Worm (Caenorhabditis elegans) whole organism, early embryonic: ENCODE measurements around the gene kin-24.

Experiments
- B0310.2 ChIP-seq: sonication (generic microtip); optimal IDR thresholded peaks from 2 replicates; lab custom pipeline; 2016; ENCODE audit warnings: mild to moderate bottlenecking, missing genetic modification characterization, missing compliant biosample characterization
- F13C5.2 ChIP-seq: sonication (generic microtip); optimal IDR thresholded peaks from 2 replicates; lab custom pipeline; 2017; ENCODE audit warnings: mild to moderate bottlenecking, missing genetic modification characterization, inconsistent platforms, missing compliant biosample characterization
- aly-1 ChIP-seq: sonication (generic microtip); optimal IDR thresholded peaks from 2 replicates; lab custom pipeline; 2016; ENCODE audit warnings: missing genetic modification characterization, missing compliant biosample characterization
- ama-1 ChIP-seq: fragments of 150-350 bp; optimal IDR thresholded peaks from 2 replicates; lab custom pipeline; 2014
- ceh-13 ChIP-seq: fragments of 200-800 bp; sonication (Bioruptor generic); optimal IDR thresholded peaks from 2 replicates; lab custom pipeline; 2018; ENCODE audit warnings: mild to moderate bottlenecking, missing genetic modification characterization, missing compliant biosample characterization
- ceh-36 ChIP-seq: sonication (generic microtip); optimal IDR thresholded peaks from 2 replicates; lab custom pipeline; 2016; ENCODE audit warnings: missing genetic modification characterization, inconsistent platforms, missing compliant biosample characterization
- ets-7 ChIP-seq: sonication (generic microtip); optimal IDR thresholded peaks from 2 replicates; lab custom pipeline; 2016; ENCODE audit warnings: missing genotype, missing genetic modification characterization, missing compliant biosample characterization
- flt-1 ChIP-seq: fragments of 200-800 bp; sonication (Bioruptor generic); IDR thresholded peaks from 2 replicates; pipeline ENCODE4 v1.3.6; 2022; ENCODE audit warnings: missing genetic modification characterization, missing compliant biosample characterization
- hmbx-1 ChIP-seq: sonication (generic microtip); optimal IDR thresholded peaks from 2 replicates; lab custom pipeline; 2016; ENCODE audit warnings: mild to moderate bottlenecking, missing genetic modification characterization, missing compliant biosample characterization
- hmg-4 ChIP-seq: fragments of 200-800 bp; sonication (Bioruptor generic); optimal IDR thresholded peaks from 2 replicates; lab custom pipeline; 2018; ENCODE audit warnings: mild to moderate bottlenecking, missing genetic modification characterization, missing compliant biosample characterization
- hnd-1 ChIP-seq: sonication (generic microtip); optimal IDR thresholded peaks from 2 replicates; lab custom pipeline; 2016; ENCODE audit warnings: missing genetic modification characterization, missing compliant biosample characterization
- pes-1 ChIP-seq: fragments of 200-800 bp; sonication (Bioruptor generic); IDR thresholded peaks from 2 replicates; pipeline ENCODE4 v1.3.6; 2022; ENCODE audit warnings: missing genetic modification reagents, missing genetic modification characterization, missing compliant biosample characterization
- scrt-1 ChIP-seq: fragments of 200-800 bp; sonication (Bioruptor generic); IDR thresholded peaks from 2 replicates; pipeline ENCODE4 v1.3.6; 2022; ENCODE audit warnings: missing genetic modification characterization, missing compliant biosample characterization
- sea-1 ChIP-seq: fragments of 200-800 bp; sonication (Bioruptor generic); conservative IDR thresholded peaks from 2 replicates; pipeline ENCODE4 v1.3.6; 2022; ENCODE audit warnings: missing genetic modification characterization, missing compliant biosample characterization
- tbx-11 ChIP-seq: fragments of 200-800 bp; sonication (Bioruptor generic); IDR thresholded peaks from 2 replicates; pipeline ENCODE4 v1.3.6; 2022; ENCODE audit warnings: missing genetic modification characterization, missing compliant biosample characterization
- tbx-37 ChIP-seq: fragments of 200-800 bp; sonication (Bioruptor generic); conservative IDR thresholded peaks from 2 replicates; pipeline ENCODE4 v1.3.6; 2022; ENCODE audit warnings: missing genetic modification reagents, missing genetic modification characterization, missing compliant biosample characterization
- tra-4 ChIP-seq: sonication (generic microtip); optimal IDR thresholded peaks from 2 replicates; lab custom pipeline; 2017; ENCODE audit warnings: missing genetic modification characterization, missing compliant biosample characterization

Gene kin-24

DNA sequence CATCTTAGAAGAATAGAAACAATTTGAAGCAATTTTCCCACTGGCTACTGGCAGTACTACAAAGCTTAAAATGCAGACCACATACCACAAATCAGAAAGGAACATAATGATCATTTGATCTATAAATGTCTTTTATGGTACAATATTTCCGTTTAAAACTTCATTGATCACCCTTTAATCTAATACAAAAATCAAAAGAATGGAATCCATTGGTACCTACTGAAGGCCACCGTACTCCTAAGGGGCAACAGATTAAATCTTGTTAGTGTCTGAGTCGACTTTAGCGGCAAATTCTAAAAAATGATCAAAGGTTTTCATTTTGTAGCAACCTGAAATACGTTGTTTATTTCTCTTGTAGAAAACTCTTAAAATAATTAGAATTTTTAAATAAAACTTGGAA lies 31.3 kb upstream of the kin-24 start:
- no peak for TF ChIP-seq ets-7
- TF ChIP-seq hmg-4 (GFP tag; lab: Kevin White, UChicago) = no peak
- TF ChIP-seq aly-1 (tag; lab: Kevin White, UChicago) = no peak
- TF ChIP-seq ama-1 = no peak
- TF ChIP-seq tra-4 (tag; lab: Kevin White, UChicago) = no peak
- TF ChIP-seq B0310.2 (tag; lab: Kevin White, UChicago) = no peak
- TF ChIP-seq sea-1 (GFP tag; lab: Robert Waterston, UW) = no peak
- no peak for TF ChIP-seq F13C5.2 (tag; lab: Kevin White, UChicago)
- no peak for TF ChIP-seq ceh-13 (GFP tag; lab: Kevin White, UChicago)
- no peak for TF ChIP-seq ceh-36 (tag; lab: Kevin White, UChicago)

DNA sequence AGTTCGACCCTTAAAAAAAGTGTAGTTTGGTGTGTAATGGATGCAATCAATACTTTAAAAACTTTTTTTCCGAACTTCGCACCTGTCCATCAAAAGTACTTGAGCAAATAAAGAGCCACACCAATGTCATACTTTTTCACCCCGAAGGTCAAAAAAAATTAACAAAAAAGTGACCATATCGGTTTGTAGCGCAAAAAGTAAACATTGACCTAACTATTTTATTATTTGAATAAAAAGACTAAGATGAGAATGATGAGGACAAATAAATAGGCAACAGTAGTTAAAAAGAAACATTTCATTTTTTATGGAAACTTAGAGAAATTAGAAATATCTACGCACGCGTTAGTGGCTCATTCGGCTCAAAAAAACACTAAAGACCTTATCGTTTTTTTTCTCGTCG lies 28.5 kb upstream of the kin-24 start:
- TF ChIP-seq ama-1 = no peak
- TF ChIP-seq hnd-1 (tag; lab: Kevin White, UChicago) = no peak
- TF ChIP-seq B0310.2 (tag; lab: Kevin White, UChicago) = no peak
- TF ChIP-seq tbx-37 (GFP tag; lab: Robert Waterston, UW) = no peak
- no peak for TF ChIP-seq ets-7
- TF ChIP-seq aly-1 (tag; lab: Kevin White, UChicago) = no peak
- TF ChIP-seq hmg-4 (GFP tag; lab: Kevin White, UChicago) = no peak
- TF ChIP-seq ceh-36 (tag; lab: Kevin White, UChicago) = no peak
- no peak for TF ChIP-seq tra-4 (tag; lab: Kevin White, UChicago)
- no peak for TF ChIP-seq pes-1 (GFP tag; lab: Robert Waterston, UW)

DNA sequence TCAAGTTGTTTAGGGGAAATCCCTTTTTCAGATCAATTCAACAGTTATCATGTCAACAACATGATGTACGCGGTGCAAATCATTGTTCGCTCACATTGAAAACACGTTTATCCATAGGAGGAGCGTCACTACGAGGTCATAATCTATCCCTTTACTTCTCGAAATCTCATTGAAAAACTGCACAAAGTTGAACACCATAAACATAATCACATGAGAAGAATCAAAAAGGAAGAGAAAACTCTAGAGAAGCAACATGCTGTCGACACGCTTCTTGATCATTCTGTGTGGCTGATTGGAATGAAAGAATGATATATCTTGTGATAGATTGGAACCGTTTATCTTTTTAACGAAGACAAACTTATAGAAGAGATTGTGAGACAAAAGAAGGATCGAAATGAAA lies 27.0 kb upstream of the kin-24 start:
- TF ChIP-seq tbx-11 (GFP tag; lab: Robert Waterston, UW) = no peak
- no peak for TF ChIP-seq hnd-1 (tag; lab: Kevin White, UChicago)
- TF ChIP-seq ceh-13 (GFP tag; lab: Kevin White, UChicago) = no peak
- no peak for TF ChIP-seq hmg-4 (GFP tag; lab: Kevin White, UChicago)
- no peak for TF ChIP-seq hmbx-1 (tag; lab: Kevin White, UChicago)
- TF ChIP-seq B0310.2 (tag; lab: Kevin White, UChicago) = no peak
- no peak for TF ChIP-seq flt-1 (GFP tag; lab: Robert Waterston, UW)
- no peak for TF ChIP-seq tbx-37 (GFP tag; lab: Robert Waterston, UW)
- TF ChIP-seq ets-7 = no peak
- no peak for TF ChIP-seq tra-4 (tag; lab: Kevin White, UChicago)
- no peak for TF ChIP-seq aly-1 (tag; lab: Kevin White, UChicago)
- TF ChIP-seq pes-1 (GFP tag; lab: Robert Waterston, UW) = no peak
- TF ChIP-seq scrt-1 (GFP tag; lab: Robert Waterston, UW) = no peak
- TF ChIP-seq F13C5.2 (tag; lab: Kevin White, UChicago) = no peak
- TF ChIP-seq ceh-36 (tag; lab: Kevin White, UChicago) = no peak
- TF ChIP-seq ama-1 = no peak
- no peak for TF ChIP-seq sea-1 (GFP tag; lab: Robert Waterston, UW)

DNA sequence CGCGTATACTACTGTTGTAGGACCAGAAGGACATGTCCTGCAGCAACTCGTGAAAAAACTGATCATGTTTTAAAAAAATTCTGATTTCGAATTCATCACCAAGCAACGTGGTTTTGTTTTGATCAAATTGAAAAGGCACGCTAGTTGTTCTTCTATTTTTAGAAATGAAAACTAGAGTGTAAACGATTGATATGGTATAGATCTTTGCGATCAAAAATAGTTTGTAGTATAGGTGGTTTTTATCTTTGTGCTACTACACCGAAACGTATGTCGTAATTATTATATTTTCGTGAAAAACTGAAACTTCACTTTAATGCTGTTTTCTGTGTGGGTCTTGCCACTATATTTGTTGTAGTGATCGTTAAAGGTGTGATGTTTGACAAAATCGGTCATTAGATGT lies 26.0 kb upstream of the kin-24 start:
- no peak for TF ChIP-seq ama-1
- no peak for TF ChIP-seq ets-7
- TF ChIP-seq ceh-36 (tag; lab: Kevin White, UChicago) = no peak

DNA sequence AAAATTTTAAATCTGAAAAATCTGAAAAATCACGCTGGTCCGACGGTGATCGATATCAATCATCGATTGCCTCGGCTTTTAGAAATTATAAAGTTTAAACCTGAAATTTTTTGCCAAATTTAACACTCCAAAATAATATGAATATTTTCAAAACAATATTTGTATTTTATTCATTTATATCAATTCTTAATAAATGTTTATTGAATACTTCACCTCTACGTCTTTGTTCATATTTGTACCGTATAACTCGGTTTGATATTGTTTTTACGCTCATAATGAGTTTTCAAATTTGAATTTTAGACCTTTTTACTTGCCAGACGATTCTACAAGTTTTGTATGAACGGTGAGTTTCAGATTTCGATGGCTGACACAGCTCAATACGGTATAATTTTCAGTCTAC lies 23.9 kb upstream of the kin-24 start, which contains the start of the genes K07F5.15 and K07F5.22:
Gene K07F5.15 (plus strand): TSS at position 301 of the 400 bp plus-strand sequence.
Gene K07F5.22 (plus strand): TSS at position 301 of the 400 bp plus-strand sequence.
- TF ChIP-seq hnd-1 (tag; lab: Kevin White, UChicago) = no peak
- no peak for TF ChIP-seq tbx-11 (GFP tag; lab: Robert Waterston, UW)
- no peak for TF ChIP-seq ama-1
- no peak for TF ChIP-seq tbx-37 (GFP tag; lab: Robert Waterston, UW)
- no peak for TF ChIP-seq ets-7
- TF ChIP-seq sea-1 (GFP tag; lab: Robert Waterston, UW) = no peak
- TF ChIP-seq aly-1 (tag; lab: Kevin White, UChicago) = no peak
- TF ChIP-seq hmbx-1 (tag; lab: Kevin White, UChicago) = no peak
- TF ChIP-seq ceh-36 (tag; lab: Kevin White, UChicago) = no peak
- TF ChIP-seq hmg-4 (GFP tag; lab: Kevin White, UChicago) = no peak
- TF ChIP-seq ceh-13 (GFP tag; lab: Kevin White, UChicago) = no peak
- TF ChIP-seq scrt-1 (GFP tag; lab: Robert Waterston, UW) = no peak

DNA sequence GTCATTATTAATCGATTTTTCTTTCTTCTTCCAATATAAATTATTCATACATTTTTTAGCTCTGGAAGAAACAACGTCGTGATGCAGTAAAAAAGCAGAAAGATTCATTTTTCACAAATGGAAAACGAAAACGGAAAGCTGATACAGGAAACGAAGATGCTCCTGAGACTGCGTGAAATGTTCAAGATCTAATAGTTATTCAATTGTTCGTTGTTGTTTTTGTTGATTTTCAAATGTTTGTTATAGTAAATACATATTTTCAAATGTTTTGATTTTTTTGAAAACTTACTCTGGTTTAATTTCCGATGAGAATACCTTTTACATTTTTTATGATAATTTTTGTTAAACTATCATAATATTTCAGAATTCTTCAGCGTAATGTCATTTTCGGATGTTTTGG lies 22.9 kb upstream of the kin-24 start, which contains the start of gene K07F5.16:
Gene K07F5.16 (plus strand): TSS at position 301 of the 400 bp plus-strand sequence.
- TF ChIP-seq sea-1 (GFP tag; lab: Robert Waterston, UW) (no peak), aly-1 (tag; lab: Kevin White, UChicago) (no peak), pes-1 (GFP tag; lab: Robert Waterston, UW) (no peak), tra-4 (tag; lab: Kevin White, UChicago) (no peak), ets-7 (no peak), F13C5.2 (tag; lab: Kevin White, UChicago) (no peak), flt-1 (GFP tag; lab: Robert Waterston, UW) (no peak), tbx-37 (GFP tag; lab: Robert Waterston, UW) (no peak), ceh-13 (GFP tag; lab: Kevin White, UChicago) (no peak), hnd-1 (tag; lab: Kevin White, UChicago) (no peak), ama-1 (no peak), ceh-36 (tag; lab: Kevin White, UChicago) (no peak), hmbx-1 (tag; lab: Kevin White, UChicago) (no peak), B0310.2 (tag; lab: Kevin White, UChicago) (no peak), hmg-4 (GFP tag; lab: Kevin White, UChicago) (no peak), scrt-1 (GFP tag; lab: Robert Waterston, UW) (no peak), tbx-11 (GFP tag; lab: Robert Waterston, UW) (no peak)

DNA sequence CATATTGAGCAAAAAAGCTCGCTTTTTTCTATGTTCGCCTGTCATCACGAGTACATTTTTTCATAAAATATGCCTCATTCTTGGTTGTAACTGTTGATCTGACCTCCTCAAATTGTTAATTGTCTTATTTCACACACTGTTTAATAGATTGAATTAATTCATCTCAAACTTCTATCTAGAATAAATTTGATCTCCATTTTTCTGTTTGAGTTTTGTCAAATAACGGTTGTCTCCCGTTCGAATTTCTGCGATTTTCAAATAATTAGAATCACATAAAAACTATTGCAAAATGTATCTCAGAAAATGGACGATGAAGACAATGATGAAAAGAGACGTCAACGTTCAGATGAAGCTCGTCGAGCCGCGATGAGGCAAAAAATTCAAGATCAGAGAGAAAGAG lies 21.0 kb upstream of the kin-24 start, which contains the start of gene K07F5.14:
Gene K07F5.14 (plus strand): TSS at position 301 of the 400 bp plus-strand sequence.
- no peak for TF ChIP-seq ceh-36 (tag; lab: Kevin White, UChicago)
- no peak for TF ChIP-seq scrt-1 (GFP tag; lab: Robert Waterston, UW)
- TF ChIP-seq B0310.2 (tag; lab: Kevin White, UChicago) = no peak
